Worm (Caenorhabditis elegans) whole organism, L3 larva: Measurements from ENCODE around the gene chs-2.

Experiments
- R02D3.7 ChIP-seq: fragments of 150-350 bp; optimal IDR thresholded peaks from 2 replicates; lab custom pipeline; 2014; ENCODE audit warnings: missing biosample characterization, missing genetic modification characterization
- ZK546.5 ChIP-seq: sonication (generic microtip); optimal IDR thresholded peaks from 2 replicates; lab custom pipeline; 2017; ENCODE audit warnings: missing biosample characterization, missing genetic modification characterization
- aly-2 ChIP-seq: fragments of 150-350 bp; optimal IDR thresholded peaks from 2 replicates; lab custom pipeline; 2014; ENCODE audit warnings: missing biosample characterization, missing genetic modification characterization
- ceh-28 ChIP-seq: fragments of 150-350 bp; optimal IDR thresholded peaks from 2 replicates; lab custom pipeline; 2014; ENCODE audit warnings: missing biosample characterization, missing genetic modification reagents, missing genetic modification characterization
- ceh-82 ChIP-seq: fragments of 150-350 bp; optimal IDR thresholded peaks from 2 replicates; lab custom pipeline; 2014; ENCODE audit warnings: missing biosample characterization, missing genetic modification characterization
- ceh-9 ChIP-seq: sonication (generic microtip); optimal IDR thresholded peaks from 2 replicates; lab custom pipeline; 2018; ENCODE audit warnings: missing biosample characterization, missing genetic modification characterization
- egl-27 ChIP-seq: sonication (generic microtip); optimal IDR thresholded peaks from 4 replicates; lab custom pipeline; 2017; ENCODE audit warnings: missing biosample characterization, missing genetic modification reagents, missing genetic modification characterization
- egl-5 ChIP-seq: fragments of 150-350 bp; optimal IDR thresholded peaks from 2 replicates; lab custom pipeline; 2017; ENCODE audit warnings: missing biosample characterization, missing genetic modification reagents, missing genetic modification characterization, inconsistent platforms
- elt-1 ChIP-seq: fragments of 150-350 bp; optimal IDR thresholded peaks from 2 replicates; lab custom pipeline; 2014; ENCODE audit warnings: missing biosample characterization, missing genetic modification characterization
- elt-2 ChIP-seq: sonication (generic microtip); optimal IDR thresholded peaks from 2 replicates; lab custom pipeline; 2016; ENCODE audit warnings: missing genetic modification reagents, mild to moderate bottlenecking, missing genetic modification characterization, missing compliant biosample characterization
- elt-3 ChIP-seq, 3 experiments: fragments of 150-350 bp in 1 of 3; sonication (generic microtip) in 2 of 3; optimal IDR thresholded peaks; 2 replicates in 2 of 3; 4 replicates in 1 of 3; lab custom pipeline; 2014 to 2017; ENCODE audit warnings: missing biosample characterization in 3 of 3, missing genetic modification characterization in 3 of 3
- fkh-10 ChIP-seq: sonication (generic microtip); optimal IDR thresholded peaks from 2 replicates; lab custom pipeline; 2017; ENCODE audit warnings: missing biosample characterization, missing genetic modification reagents, missing genetic modification characterization
- fos-1 ChIP-seq: fragments of 150-350 bp; optimal IDR thresholded peaks from 2 replicates; lab custom pipeline; 2014; ENCODE audit warnings: missing biosample characterization, missing genetic modification characterization
- hmg-11 ChIP-seq: sonication (generic microtip); optimal IDR thresholded peaks from 2 replicates; lab custom pipeline; 2016; ENCODE audit warnings: missing genetic modification characterization, missing compliant biosample characterization
- jun-1 ChIP-seq: fragments of 150-350 bp; optimal IDR thresholded peaks from 2 replicates; lab custom pipeline; 2014; ENCODE audit warnings: missing biosample characterization, missing genetic modification reagents, missing genetic modification characterization
- lin-15B ChIP-seq: fragments of 150-350 bp; optimal IDR thresholded peaks from 2 replicates; lab custom pipeline; 2014; ENCODE audit warnings: missing biosample characterization, missing genetic modification characterization
- lin-39 ChIP-seq: fragments of 150-350 bp; optimal IDR thresholded peaks from 2 replicates; lab custom pipeline; 2018; ENCODE audit warnings: missing biosample characterization, missing genetic modification reagents, missing genetic modification characterization
- lsy-12 ChIP-seq: sonication (generic microtip); optimal IDR thresholded peaks from 2 replicates; lab custom pipeline; 2016; ENCODE audit warnings: mild to moderate bottlenecking, missing genetic modification characterization, missing compliant biosample characterization
- mml-1 ChIP-seq: fragments of 150-350 bp; sonication (generic microtip); optimal IDR thresholded peaks from 3 replicates; lab custom pipeline; 2014; ENCODE audit warnings: missing biosample characterization, missing genetic modification characterization
- nfya-1 ChIP-seq: sonication (generic microtip); optimal IDR thresholded peaks from 2 replicates; lab custom pipeline; 2017; ENCODE audit warnings: missing genetic modification characterization, mild to moderate bottlenecking, missing compliant biosample characterization, antibody characterized with exemption, moderate library complexity; ENCODE audit not compliant: insufficient read depth
- nhr-23 ChIP-seq: fragments of 150-350 bp; optimal IDR thresholded peaks from 2 replicates; lab custom pipeline; 2014; ENCODE audit warnings: missing biosample characterization, missing genetic modification reagents, missing genetic modification characterization
- nhr-237 ChIP-seq: fragments of 150-350 bp; optimal IDR thresholded peaks from 2 replicates; lab custom pipeline; 2014; ENCODE audit warnings: missing biosample characterization, missing genetic modification characterization
- nhr-25 ChIP-seq: sonication (generic microtip); optimal IDR thresholded peaks from 2 replicates; lab custom pipeline; 2017; ENCODE audit warnings: missing biosample characterization, missing genetic modification characterization
- nhr-28 ChIP-seq: fragments of 150-350 bp; optimal IDR thresholded peaks from 2 replicates; lab custom pipeline; 2014; ENCODE audit warnings: missing biosample characterization, missing genetic modification characterization
- nhr-43 ChIP-seq: sonication (generic microtip); optimal IDR thresholded peaks from 2 replicates; lab custom pipeline; 2016; ENCODE audit warnings: mild to moderate bottlenecking, missing genetic modification characterization, missing compliant biosample characterization; ENCODE audit not compliant: poor library complexity, severe bottlenecking
- nhr-67 ChIP-seq: fragments of 150-350 bp; optimal IDR thresholded peaks from 2 replicates; lab custom pipeline; 2014; ENCODE audit warnings: missing biosample characterization, missing genetic modification characterization
- nhr-77 ChIP-seq: fragments of 150-350 bp; optimal IDR thresholded peaks from 2 replicates; lab custom pipeline; 2014; ENCODE audit warnings: missing biosample characterization, missing genetic modification characterization
- pha-4 ChIP-seq: fragments of 150-350 bp; optimal IDR thresholded peaks from 2 replicates; lab custom pipeline; 2014; ENCODE audit warnings: missing biosample characterization, missing genetic modification reagents, missing genetic modification characterization
- pqm-1 ChIP-seq: fragments of 150-350 bp; optimal IDR thresholded peaks from 2 replicates; lab custom pipeline; 2017; ENCODE audit warnings: missing biosample characterization, missing genetic modification characterization, inconsistent platforms
- sea-2 ChIP-seq: fragments of 150-350 bp; sonication (generic microtip); optimal IDR thresholded peaks from 4 replicates; lab custom pipeline; 2014; ENCODE audit warnings: missing biosample characterization, missing genetic modification reagents, missing genetic modification characterization
- skn-1 ChIP-seq: fragments of 150-350 bp; optimal IDR thresholded peaks from 2 replicates; lab custom pipeline; 2014; ENCODE audit warnings: missing biosample characterization, missing genetic modification characterization
- snpc-4 ChIP-seq: fragments of 150-350 bp; optimal IDR thresholded peaks from 2 replicates; lab custom pipeline; 2014; ENCODE audit warnings: missing biosample characterization, missing genetic modification characterization
- tbx-2 ChIP-seq: sonication (generic microtip); optimal IDR thresholded peaks from 2 replicates; lab custom pipeline; 2016; ENCODE audit warnings: mild to moderate bottlenecking, missing genetic modification characterization, missing compliant biosample characterization
- unc-39 ChIP-seq: sonication (generic microtip); optimal IDR thresholded peaks from 4 replicates; lab custom pipeline; 2017; ENCODE audit warnings: missing biosample characterization, missing genetic modification characterization
- unc-62 ChIP-seq: fragments of 150-350 bp; sonication (generic microtip); optimal IDR thresholded peaks from 4 replicates; lab custom pipeline; 2014; ENCODE audit warnings: missing biosample characterization, missing genetic modification reagents, missing genetic modification characterization
- zag-1 ChIP-seq: fragments of 150-350 bp; optimal IDR thresholded peaks from 2 replicates; lab custom pipeline; 2014; ENCODE audit warnings: missing biosample characterization, missing genetic modification characterization
- ztf-4 ChIP-seq: fragments of 150-350 bp; optimal IDR thresholded peaks from 2 replicates; lab custom pipeline; 2014; ENCODE audit warnings: missing biosample characterization, missing genetic modification characterization

The chs-2 gene

ce11 chrII:196685-197084 lies at the start of gene chs-2:
chs-2 (plus strand) TSS chrII:196985.
- TF ChIP-seq fkh-10 (GFP tag; lab: Kevin White, UChicago): no peak
- no peak for TF ChIP-seq unc-39 (tag; lab: Kevin White, UChicago)
- TF ChIP-seq lin-39 (tag; lab: Kevin White, UChicago): no peak
- no peak for TF ChIP-seq tbx-2 (tag; lab: Kevin White, UChicago)
- no peak for TF ChIP-seq nhr-43 (tag; lab: Kevin White, UChicago)
- no peak for TF ChIP-seq mml-1 (tag; lab: Kevin White, UChicago)
- TF ChIP-seq ZK546.5 (tag; lab: Kevin White, UChicago): no peak
- no peak for TF ChIP-seq fos-1 (tag; lab: Kevin White, UChicago)
- no peak for TF ChIP-seq nhr-77
- TF ChIP-seq elt-1 (tag; lab: Kevin White, UChicago): no peak
- TF ChIP-seq, all 47 proteins: peak for 0

DNA sequence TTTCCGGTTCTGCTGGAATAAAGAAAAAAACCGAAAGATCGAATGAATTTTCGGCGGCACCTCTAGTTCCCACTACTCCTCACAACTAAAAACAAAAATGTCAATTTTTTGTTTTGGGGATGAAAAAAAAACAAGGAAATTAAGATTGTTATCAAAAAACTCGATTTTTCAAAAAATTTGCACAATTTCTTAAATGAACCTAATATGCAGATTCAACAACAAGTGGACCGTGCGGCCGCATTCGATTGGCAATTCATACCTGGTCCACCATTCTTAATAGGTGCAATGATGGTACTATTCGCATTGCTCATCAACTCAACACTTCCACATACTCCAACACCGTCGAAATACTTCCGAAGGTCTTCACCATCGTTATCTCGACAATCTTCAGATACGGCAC lies 45.3 kb upstream of the chs-2 start:
- TF ChIP-seq nhr-77 (no peak), nhr-23 (tag; lab: Kevin White, UChicago) (no peak)
- TF ChIP-seq, all 47 proteins: peak for 0

- no peak for TF ChIP-seq ceh-9 (tag; lab: Kevin White, UChicago)
- no peak for TF ChIP-seq nhr-77
- no peak for TF ChIP-seq egl-27
- no peak for TF ChIP-seq nhr-237 (tag; lab: Kevin White, UChicago)
- TF ChIP-seq unc-62 (GFP tag; lab: Kevin White, UChicago): no peak
- no peak for TF ChIP-seq ceh-28 (tag; lab: Kevin White, UChicago)
- no peak for TF ChIP-seq nhr-67 (tag; lab: Kevin White, UChicago)
- TF ChIP-seq nhr-25: no peak
- no peak for TF ChIP-seq sea-2 (GFP tag; lab: Kevin White, UChicago)
- no peak for TF ChIP-seq fos-1 (tag; lab: Kevin White, UChicago)
- TF ChIP-seq nhr-23 (tag; lab: Kevin White, UChicago): no peak
- no peak for TF ChIP-seq nhr-28
- no peak for TF ChIP-seq elt-3 (tag; optimal IDR thresholded peaks at IDR 0.05; lab: Kevin White, UChicago)
- TF ChIP-seq ztf-4: no peak
- TF ChIP-seq pha-4 (tag; lab: Kevin White, UChicago): no peak
- TF ChIP-seq aly-2 (tag; lab: Kevin White, UChicago): no peak
Measured at ce11 chrII:152283-152682, 44.5 kb upstream of the chs-2 start, which contains the start of gene T25D3.3. T25D3.3 (plus strand) TSS chrII:152583.

- peak; percentile 84 for TF ChIP-seq R02D3.7 (tag; lab: Kevin White, UChicago)
- TF ChIP-seq ceh-82 (tag; lab: Kevin White, UChicago): peak; percentile 92
- TF ChIP-seq elt-3 (tag; optimal IDR thresholded peaks at IDR 0.05; lab: Kevin White, UChicago): no peak
- no peak for TF ChIP-seq fos-1 (tag; lab: Kevin White, UChicago)
- peak; percentile 92 for TF ChIP-seq hmg-11 (tag; lab: Kevin White, UChicago)
- TF ChIP-seq ZK546.5 (tag; lab: Kevin White, UChicago): no peak
- TF ChIP-seq skn-1 (tag; lab: Kevin White, UChicago): peak; percentile 14
- peak; percentile 91 for TF ChIP-seq nfya-1 (tag; lab: Kevin White, UChicago)
- TF ChIP-seq elt-1 (tag; lab: Kevin White, UChicago): peak; percentile 16
- TF ChIP-seq egl-5 (tag; lab: Kevin White, UChicago): peak; percentile 85
- no peak for TF ChIP-seq nhr-237 (tag; lab: Kevin White, UChicago)
- TF ChIP-seq pqm-1 (tag; lab: Kevin White, UChicago): peak; percentile 38
- TF ChIP-seq jun-1: peak; percentile 73
- peak; percentile 99 for TF ChIP-seq pha-4 (tag; lab: Kevin White, UChicago)
- TF ChIP-seq lsy-12 (tag; lab: Kevin White, UChicago): peak; percentile 87
- peak; percentile 77 for TF ChIP-seq ceh-28 (tag; lab: Kevin White, UChicago)
- TF ChIP-seq nhr-28: no peak
- TF ChIP-seq lin-15B (tag; lab: Kevin White, UChicago): peak; percentile 98
- TF ChIP-seq unc-62 (GFP tag; lab: Kevin White, UChicago): no peak
- peak; percentile 95 for TF ChIP-seq nhr-23 (tag; lab: Kevin White, UChicago)
- TF ChIP-seq tbx-2 (tag; lab: Kevin White, UChicago): peak; percentile 77
- TF ChIP-seq snpc-4: peak; percentile 84
- TF ChIP-seq nhr-25: peak; percentile 89
- TF ChIP-seq elt-2 (tag; lab: Kevin White, UChicago): peak; percentile 66
- peak; percentile 85 for TF ChIP-seq lin-39 (tag; lab: Kevin White, UChicago)
- no peak for TF ChIP-seq fkh-10 (GFP tag; lab: Kevin White, UChicago)
- TF ChIP-seq nhr-43 (tag; lab: Kevin White, UChicago): peak; percentile 85
- TF ChIP-seq nhr-77: peak; percentile 73
- TF ChIP-seq zag-1 (tag; lab: Kevin White, UChicago): peak; percentile 16
Measured at ce11 chrII:155904-156303, 40.9 kb upstream of the chs-2 start, which contains the start of gene mrpl-28. mrpl-28 (minus strand) TSS chrII:156009.
